Fruit fly (Drosophila melanogaster): ENCODE results near the gene sstn.
A peak's percentile ranks its signal among the peaks of the same experiment; 100 is the strongest.

The sstn gene

dm6 chr3L:15116536-15116935 is 22.0 kb upstream of the sstn start, which contains the start of gene Cep135 (continued):
- TF ChIP-seq CG15269 (tag; optimal IDR thresholded peaks at IDR 0.05) (no peak), CG4404 (GFP tag; IDR thresholded peaks at IDR 0.05) (no peak), wor (GFP tag; IDR thresholded peaks at IDR 0.05) (no peak), CG4854 (GFP tag; optimal IDR thresholded peaks at IDR 0.05) (no peak), seq (GFP tag; IDR thresholded peaks at IDR 0.05) (no peak), CG17359 (tag; optimal IDR thresholded peaks at IDR 0.05) (no peak), emc (GFP tag; optimal IDR thresholded peaks at IDR 0.05) (no peak), sens (GFP tag) (no peak), CG13624 (GFP tag; optimal IDR thresholded peaks at IDR 0.05) (no peak), CG12299 (tag; optimal IDR thresholded peaks at IDR 0.05) (no peak), gfzf (GFP tag; optimal IDR thresholded peaks at IDR 0.05) (peak; percentile 55), CG34376 (GFP tag; optimal IDR thresholded peaks at IDR 0.05) (no peak), cad (GFP tag; optimal IDR thresholded peaks at IDR 0.05) (no peak), CG3726 (GFP tag; IDR thresholded peaks at IDR 0.05) (no peak), zf30C (GFP tag; optimal IDR thresholded peaks at IDR 0.05) (no peak), CG10431 (GFP tag; optimal IDR thresholded peaks at IDR 0.05) (no peak), nom (GFP tag; optimal IDR thresholded peaks at IDR 0.05) (peak; percentile 0), CG14441 (GFP tag; IDR thresholded peaks at IDR 0.05) (no peak), CG2889 (GFP tag; IDR thresholded peaks at IDR 0.05) (no peak), eve (GFP tag; optimal IDR thresholded peaks at IDR 0.05) (no peak), CG42726 (GFP tag; IDR thresholded peaks at IDR 0.05; ENCODE audit: partially characterized antibody) (peak; percentile 51; the same call in 1 of the 2 replicates), br (optimal IDR thresholded peaks at IDR 0.05) (no peak), Sry-δ (GFP tag; optimal IDR thresholded peaks at IDR 0.05) (peak; percentile 60), CG9817 (tag; optimal IDR thresholded peaks at IDR 0.05) (no peak), mirr (GFP tag; optimal IDR thresholded peaks at IDR 0.05) (no peak), NC2α (GFP tag; optimal IDR thresholded peaks at IDR 0.05) (no peak), CG1602 (GFP tag; optimal IDR thresholded peaks at IDR 0.05) (no peak), HLH4C (GFP tag; IDR thresholded peaks at IDR 0.05; ENCODE audit: partially characterized antibody) (peak; percentile 96), caup (GFP tag; optimal IDR thresholded peaks at IDR 0.05; ENCODE audit: severe bottlenecking) (no peak), Ets97D (GFP tag; optimal IDR thresholded peaks at IDR 0.05) (peak; percentile 23), CG3838 (GFP tag; optimal IDR thresholded peaks at IDR 0.05) (no peak), CG14860 (GFP tag; IDR thresholded peaks at IDR 0.05; ENCODE audit: partially characterized antibody) (peak; percentile 86), Oaz (GFP tag; IDR thresholded peaks at IDR 0.05) (no peak), lilli (GFP tag; optimal IDR thresholded peaks at IDR 0.05) (no peak), CG34422 (GFP tag; IDR thresholded peaks at IDR 0.05) (no peak), fd96Cb (tag; optimal IDR thresholded peaks at IDR 0.05) (no peak), MBD-R2 (GFP tag; IDR thresholded peaks at IDR 0.05) (peak; percentile 45), otp (GFP tag; IDR thresholded peaks at IDR 0.05) (no peak), mam (GFP tag; optimal IDR thresholded peaks at IDR 0.05) (no peak), CG17568 (GFP tag; optimal IDR thresholded peaks at IDR 0.05) (no peak), CG10267 (tag; optimal IDR thresholded peaks at IDR 0.05) (peak; percentile 80), CG32772 (GFP tag; IDR thresholded peaks at IDR 0.05) (no peak), Ptx1 (GFP tag; IDR thresholded peaks at IDR 0.05) (no peak), Fer3 (tag; optimal IDR thresholded peaks at IDR 0.05) (no peak), lov (optimal IDR thresholded peaks at IDR 0.05) (no peak), lov (GFP tag; IDR thresholded peaks at IDR 0.05) (no peak), Hmr (GFP tag; optimal IDR thresholded peaks at IDR 0.05) (no peak), vvl (GFP tag; IDR thresholded peaks at IDR 0.05) (no peak), Sin3A (optimal IDR thresholded peaks at IDR 0.05) (no peak), tin (GFP tag; optimal IDR thresholded peaks at IDR 0.05) (no peak), CG4707 (GFP tag; optimal IDR thresholded peaks at IDR 0.05) (no peak), nerfin-2 (GFP tag; IDR thresholded peaks at IDR 0.05; ENCODE audit: partially characterized antibody) (peak; percentile 92), Jarid2 (GFP tag; optimal IDR thresholded peaks at IDR 0.05) (no peak)
